Fruit fly (Drosophila melanogaster) whole organism, larva: ENCODE measurements around the gene CG8509.
A peak's percentile ranks its signal among the peaks of the same experiment; 100 is the strongest.

Source experiments
- noc ChIP-seq: fragments of 200-800 bp; sonication (Bioruptor generic); optimal IDR thresholded peaks from 3 replicates; lab custom pipeline; 2019; ENCODE audit warnings: missing biosample characterization, mild to moderate bottlenecking, missing genetic modification characterization, moderate library complexity

CG8509 gene

dm6 chrX:15818608-15819184, 9.3 kb downstream of the CG8509 start:
- TF ChIP-seq noc, result no peak

- no peak for TF ChIP-seq noc
Measured at dm6 chrX:15822363-15822762, 13.0 kb downstream of the CG8509 start.

dm6 chrX:15833957-15834356, 24.6 kb downstream of the CG8509 start:
- TF ChIP-seq noc, result no peak

- TF ChIP-seq noc, result no peak
Measured at dm6 chrX:15834594-15835236, 25.4 kb downstream of the CG8509 start.

- TF ChIP-seq noc, result no peak
Measured at dm6 chrX:15835393-15835792, 26.0 kb downstream of the CG8509 start, which contains the start of gene Chc. Chc (minus strand) TSS chrX:15835490.

dm6 chrX:15837530-15837929, 28.2 kb downstream of the CG8509 start, which contains the start of gene CG8565:
CG8565 (plus strand) TSS chrX:15837830.
- TF ChIP-seq noc, result no peak

dm6 chrX:15840003-15840402, 30.6 kb downstream of the CG8509 start:
- no peak for TF ChIP-seq noc

- TF ChIP-seq noc, result no peak
Measured at dm6 chrX:15841346-15841745, 32.0 kb downstream of the CG8509 start.

- TF ChIP-seq noc, result peak; percentile 74
Measured at dm6 chrX:15844139-15844538, 34.8 kb downstream of the CG8509 start, which contains the start of the genes ArgRS and CG8578. ArgRS (minus strand) TSS chrX:15844145. CG8578 (plus strand) TSS chrX:15844476.

- no peak for TF ChIP-seq noc
Measured at dm6 chrX:15849021-15849420, 39.7 kb downstream of the CG8509 start, which contains the start of gene sun. sun (minus strand) TSS chrX:15849258.

- peak; percentile 42 for TF ChIP-seq noc
Measured at dm6 chrX:15852815-15853542, 43.6 kb downstream of the CG8509 start, which contains the start of the genes UBL3 and CG15914. UBL3 (minus strand) TSS chrX:15853175. CG15914 (plus strand) TSS chrX:15853421.

dm6 chrX:15857601-15858284, 48.4 kb downstream of the CG8509 start, which contains the start of the genes CG46440 and Myb:
CG46440 (minus strand) TSS chrX:15857823.
Myb (minus strand) TSS chrX:15857823.
- no peak for TF ChIP-seq noc

- no peak for TF ChIP-seq noc
Measured at dm6 chrX:15859387-15859786, 50.0 kb downstream of the CG8509 start, which contains the start of gene AlkB. AlkB (minus strand) TSS chrX:15859487.

dm6 chrX:15859869-15860268, 50.5 kb downstream of the CG8509 start, which contains the start of gene Gbeta13F:
Gbeta13F (plus strand) TSS chrX:15860115.
- TF ChIP-seq noc, result no peak

dm6 chrX:15860479-15860878, 51.1 kb downstream of the CG8509 start:
- no peak for TF ChIP-seq noc
